Worm (Caenorhabditis elegans): ENCODE data around the gene T25D10.4.

DNA sequence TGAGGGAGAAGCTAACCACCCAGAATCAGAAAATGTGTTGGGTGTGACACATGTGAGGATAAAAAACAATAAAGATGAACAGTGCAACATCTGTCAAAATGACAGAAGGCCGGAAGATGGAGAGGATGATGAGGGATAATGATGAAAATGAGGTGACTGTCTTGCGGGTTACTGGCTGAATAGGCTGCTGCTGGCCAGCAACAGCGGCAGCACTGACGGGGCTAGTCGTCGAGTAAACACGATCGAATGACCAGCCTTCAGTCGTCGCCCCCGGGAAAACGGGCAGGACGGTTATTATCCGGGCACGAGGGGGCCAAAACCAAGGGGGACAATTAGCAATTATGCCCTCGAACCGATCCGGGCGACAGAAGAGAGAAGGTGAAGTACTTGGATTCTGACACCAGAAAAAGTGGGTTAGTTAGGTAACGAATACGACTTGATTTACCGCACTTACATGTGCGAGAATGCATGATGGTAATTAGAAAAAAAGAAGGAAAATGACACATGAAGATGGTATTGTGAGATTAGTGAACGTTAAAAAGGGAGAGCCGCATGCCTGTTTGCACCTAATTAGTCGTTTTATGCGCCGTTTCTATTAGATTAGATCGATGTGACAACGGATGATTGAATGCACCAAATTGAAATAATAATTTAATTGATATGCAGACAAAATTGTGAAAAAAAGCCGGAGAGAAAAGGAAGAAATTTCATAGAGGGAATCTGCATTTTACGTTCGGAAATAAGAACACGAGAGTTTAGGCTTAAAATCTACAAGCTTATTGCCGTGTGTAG lies 1.8 kb upstream of the T25D10.4 start:
- no peak for TF ChIP-seq elt-3 (tag; optimal IDR thresholded peaks at IDR 0.05)
- TF ChIP-seq ceh-82 (tag; optimal IDR thresholded peaks at IDR 0.05), result no peak
- no peak for TF ChIP-seq lsy-2 (tag; optimal IDR thresholded peaks at IDR 0.05)
- no peak for TF ChIP-seq nhr-12 (tag; optimal IDR thresholded peaks at IDR 0.05)
- no peak for TF ChIP-seq zag-1 (tag; optimal IDR thresholded peaks at IDR 0.05)
